Worm (Caenorhabditis elegans): ENCODE results near the gene gst-5.

gst-5 gene

ce11 chrII:10949383-10949782 is 769 bp upstream of the gst-5 start:
- TF ChIP-seq sea-2 (GFP tag; optimal IDR thresholded peaks at IDR 0.05) (no peak), elt-2 (tag; optimal IDR thresholded peaks at IDR 0.05) (peak; percentile 56)

- no peak for TF ChIP-seq snpc-4 (tag; optimal IDR thresholded peaks at IDR 0.05)
- no peak for TF ChIP-seq jun-1 (tag; optimal IDR thresholded peaks at IDR 0.05)
- TF ChIP-seq hmg-11 (tag; optimal IDR thresholded peaks at IDR 0.05): no peak
- no peak for TF ChIP-seq unc-39 (tag; optimal IDR thresholded peaks at IDR 0.05)
- no peak for TF ChIP-seq nhr-77 (tag; optimal IDR thresholded peaks at IDR 0.05)
- no peak for TF ChIP-seq daf-12 (tag; optimal IDR thresholded peaks at IDR 0.05)
- TF ChIP-seq elt-3 (tag; optimal IDR thresholded peaks at IDR 0.05): no peak
- no peak for TF ChIP-seq R02D3.7 (tag; optimal IDR thresholded peaks at IDR 0.05)
Measured at ce11 chrII:10953065-10953464, 2.9 kb downstream of the gst-5 start, which contains the start of gene nos-1. nos-1 (minus strand) TSS chrII:10953165.

- TF ChIP-seq ztf-4 (tag; optimal IDR thresholded peaks at IDR 0.05) (no peak), nfya-1 (tag; optimal IDR thresholded peaks at IDR 0.05; ENCODE audit: insufficient read depth) (no peak), lsy-12 (tag; optimal IDR thresholded peaks at IDR 0.05) (no peak), egl-5 (tag; optimal IDR thresholded peaks at IDR 0.05) (no peak)
Measured at ce11 chrII:10955114-10955513, 5.0 kb downstream of the gst-5 start.

ce11 chrII:10956793-10957192 is 6.6 kb downstream of the gst-5 start, which contains the start of gene R03D7.8:
R03D7.8 (minus strand) TSS chrII:10956893.
- TF ChIP-seq nhr-28 (tag; optimal IDR thresholded peaks at IDR 0.05) (no peak), ztf-11 (tag; optimal IDR thresholded peaks at IDR 0.05) (no peak), nhr-12 (tag; optimal IDR thresholded peaks at IDR 0.05) (no peak), ZK546.5 (tag; optimal IDR thresholded peaks at IDR 0.05) (no peak), mdl-1 (tag; optimal IDR thresholded peaks at IDR 0.05) (no peak), sea-2 (GFP tag; optimal IDR thresholded peaks at IDR 0.05) (no peak), ceh-9 (tag; optimal IDR thresholded peaks at IDR 0.05) (no peak), fos-1 (tag; optimal IDR thresholded peaks at IDR 0.05) (no peak), daf-12 (tag; optimal IDR thresholded peaks at IDR 0.05) (no peak), egl-27 (tag; optimal IDR thresholded peaks at IDR 0.05) (no peak), unc-39 (tag; optimal IDR thresholded peaks at IDR 0.05) (no peak), zag-1 (tag; optimal IDR thresholded peaks at IDR 0.05) (no peak)

ce11 chrII:10959138-10959537 is 9.0 kb downstream of the gst-5 start:
- TF ChIP-seq unc-62 (GFP tag; optimal IDR thresholded peaks at IDR 0.05): peak; percentile 16
- no peak for TF ChIP-seq egl-5 (tag; optimal IDR thresholded peaks at IDR 0.05)
- TF ChIP-seq ceh-28 (tag; optimal IDR thresholded peaks at IDR 0.05): no peak
- no peak for TF ChIP-seq egl-27 (tag; optimal IDR thresholded peaks at IDR 0.05)
- no peak for TF ChIP-seq nhr-43 (tag; optimal IDR thresholded peaks at IDR 0.05; ENCODE audit: poor library complexity, severe bottlenecking)
- TF ChIP-seq daf-12 (tag; optimal IDR thresholded peaks at IDR 0.05): no peak
- TF ChIP-seq lin-39 (tag; optimal IDR thresholded peaks at IDR 0.05): peak; percentile 51
- TF ChIP-seq skn-1 (tag; optimal IDR thresholded peaks at IDR 0.05): no peak
- no peak for TF ChIP-seq ceh-82 (tag; optimal IDR thresholded peaks at IDR 0.05)
- TF ChIP-seq elt-1 (tag; optimal IDR thresholded peaks at IDR 0.05): peak; percentile 90
- TF ChIP-seq mdl-1 (tag; optimal IDR thresholded peaks at IDR 0.05): no peak
- no peak for TF ChIP-seq tbx-2 (tag; optimal IDR thresholded peaks at IDR 0.05)
- no peak for TF ChIP-seq nfya-1 (tag; optimal IDR thresholded peaks at IDR 0.05; ENCODE audit: insufficient read depth)
- TF ChIP-seq hmg-11 (tag; optimal IDR thresholded peaks at IDR 0.05): no peak
- TF ChIP-seq fos-1 (tag; optimal IDR thresholded peaks at IDR 0.05): no peak

- TF ChIP-seq ztf-11 (tag; optimal IDR thresholded peaks at IDR 0.05) (no peak), hmg-11 (tag; optimal IDR thresholded peaks at IDR 0.05) (no peak), fos-1 (tag; optimal IDR thresholded peaks at IDR 0.05) (no peak), nhr-237 (tag; optimal IDR thresholded peaks at IDR 0.05) (no peak), mml-1 (tag; optimal IDR thresholded peaks at IDR 0.05) (no peak), ceh-9 (tag; optimal IDR thresholded peaks at IDR 0.05) (no peak), elt-1 (tag; optimal IDR thresholded peaks at IDR 0.05) (no peak), egl-5 (tag; optimal IDR thresholded peaks at IDR 0.05) (no peak), nhr-28 (tag; optimal IDR thresholded peaks at IDR 0.05) (no peak), ztf-4 (tag; optimal IDR thresholded peaks at IDR 0.05) (no peak), ama-1 (optimal IDR thresholded peaks at IDR 0.05) (no peak), unc-39 (tag; optimal IDR thresholded peaks at IDR 0.05) (no peak), fkh-10 (GFP tag; optimal IDR thresholded peaks at IDR 0.05) (no peak), lin-39 (tag; optimal IDR thresholded peaks at IDR 0.05) (no peak), nhr-25 (tag; optimal IDR thresholded peaks at IDR 0.05) (no peak), aly-2 (tag; optimal IDR thresholded peaks at IDR 0.05) (no peak), pqm-1 (tag; optimal IDR thresholded peaks at IDR 0.05) (no peak), elt-3 (tag; optimal IDR thresholded peaks at IDR 0.05) (no peak)
Measured at ce11 chrII:10959676-10960075, 9.5 kb downstream of the gst-5 start.

Data from whole organism, L3 larva.